Worm (Caenorhabditis elegans) whole organism, L2 larva: ENCODE measurements around the gene F38E1.3.
A peak's percentile ranks its signal among the peaks of the same experiment; 100 is the strongest.

Experiments
- C34F6.9 ChIP-seq: fragments of 150-350 bp; optimal IDR thresholded peaks from 2 replicates; lab custom pipeline; 2014; ENCODE audit warnings: missing biosample characterization, missing genetic modification characterization
- F13H6.1 ChIP-seq: sonication (generic microtip); optimal IDR thresholded peaks from 2 replicates; lab custom pipeline; 2016; ENCODE audit warnings: missing genetic modification characterization, missing compliant biosample characterization
- R02D3.7 ChIP-seq: fragments of 150-350 bp; optimal IDR thresholded peaks from 2 replicates; lab custom pipeline; 2014; ENCODE audit warnings: missing biosample characterization, missing genetic modification characterization
- Y55F3AM.14 ChIP-seq: fragments of 200-800 bp; sonication (Bioruptor generic); optimal IDR thresholded peaks from 2 replicates; lab custom pipeline; 2018; ENCODE audit warnings: mild to moderate bottlenecking, missing genetic modification characterization, missing compliant biosample characterization
- ZK546.5 ChIP-seq: sonication (generic microtip); optimal IDR thresholded peaks from 2 replicates; lab custom pipeline; 2017; ENCODE audit warnings: missing biosample characterization, missing genetic modification characterization
- alr-1 ChIP-seq: fragments of 150-350 bp; optimal IDR thresholded peaks from 2 replicates; lab custom pipeline; 2014; ENCODE audit warnings: missing biosample characterization, missing genetic modification characterization
- aly-2 ChIP-seq: fragments of 150-350 bp; optimal IDR thresholded peaks from 2 replicates; lab custom pipeline; 2014; ENCODE audit warnings: missing biosample characterization, missing genetic modification characterization
- ama-1 ChIP-seq: fragments of 150-350 bp; optimal IDR thresholded peaks from 2 replicates; lab custom pipeline; 2018; ENCODE audit warnings: inconsistent platforms
- blmp-1 ChIP-seq: sonication (generic microtip); optimal IDR thresholded peaks from 2 replicates; lab custom pipeline; 2017; ENCODE audit warnings: missing genetic modification characterization, mild to moderate bottlenecking, missing compliant biosample characterization, antibody characterized with exemption, moderate library complexity; ENCODE audit not compliant: insufficient read depth
- ceh-16 ChIP-seq: fragments of 150-350 bp; optimal IDR thresholded peaks from 2 replicates; lab custom pipeline; 2014; ENCODE audit warnings: missing biosample characterization, missing genetic modification characterization
- ceh-82 ChIP-seq: fragments of 150-350 bp; optimal IDR thresholded peaks from 2 replicates; lab custom pipeline; 2014; ENCODE audit warnings: missing biosample characterization, missing genetic modification characterization
- crh-2 ChIP-seq: sonication (generic microtip); optimal IDR thresholded peaks from 2 replicates; lab custom pipeline; 2017; ENCODE audit warnings: missing biosample characterization, missing genetic modification characterization
- dmd-4 ChIP-seq: sonication (generic microtip); optimal IDR thresholded peaks from 2 replicates; lab custom pipeline; 2017; ENCODE audit warnings: missing biosample characterization, missing genetic modification characterization
- egl-27 ChIP-seq: sonication (generic microtip); optimal IDR thresholded peaks from 3 replicates; lab custom pipeline; 2017; ENCODE audit warnings: missing biosample characterization, missing genetic modification reagents, missing genetic modification characterization
- elt-1 ChIP-seq: fragments of 150-350 bp; optimal IDR thresholded peaks from 2 replicates; lab custom pipeline; 2014; ENCODE audit warnings: missing biosample characterization, missing genetic modification characterization
- elt-3 ChIP-seq: sonication (generic microtip); optimal IDR thresholded peaks from 2 replicates; lab custom pipeline; 2017; ENCODE audit warnings: missing biosample characterization, missing genetic modification characterization
- fos-1 ChIP-seq: fragments of 150-350 bp; optimal IDR thresholded peaks from 2 replicates; lab custom pipeline; 2014; ENCODE audit warnings: missing biosample characterization, missing genetic modification characterization
- gmeb-1 ChIP-seq: fragments of 150-350 bp; optimal IDR thresholded peaks from 2 replicates; lab custom pipeline; 2014; ENCODE audit warnings: missing biosample characterization, missing genetic modification characterization
- lin-11 ChIP-seq: fragments of 150-350 bp; sonication (generic microtip); optimal IDR thresholded peaks from 2 replicates; lab custom pipeline; 2014; ENCODE audit warnings: missing biosample characterization, missing genetic modification characterization, inconsistent platforms, mixed read lengths
- lin-13 ChIP-seq: fragments of 150-350 bp; optimal IDR thresholded peaks from 2 replicates; lab custom pipeline; 2014; ENCODE audit warnings: missing biosample characterization, missing genetic modification reagents, missing genetic modification characterization
- lin-39 ChIP-seq: fragments of 150-350 bp; optimal IDR thresholded peaks from 2 replicates; lab custom pipeline; 2014; ENCODE audit warnings: missing biosample characterization, missing genetic modification reagents, missing genetic modification characterization
- lsy-2 ChIP-seq, 2 experiments: fragments of 150-350 bp in 1 of 2; sonication (generic microtip) in 1 of 2; optimal IDR thresholded peaks; 2 replicates each; lab custom pipeline; 2014 to 2017; ENCODE audit warnings: missing biosample characterization in 2 of 2, missing genetic modification characterization in 2 of 2
- mab-5 ChIP-seq: fragments of 150-350 bp; optimal IDR thresholded peaks from 2 replicates; lab custom pipeline; 2014; ENCODE audit warnings: missing biosample characterization, missing genetic modification characterization
- mbf-1 ChIP-seq: sonication (generic microtip); optimal IDR thresholded peaks from 2 replicates; lab custom pipeline; 2017; ENCODE audit warnings: missing biosample characterization, missing genetic modification characterization
- mdl-1 ChIP-seq, 2 experiments: fragments of 150-350 bp in 1 of 2; sonication (generic microtip) in 1 of 2; optimal IDR thresholded peaks; 2 replicates each; lab custom pipeline; 2017; ENCODE audit warnings: missing biosample characterization in 2 of 2, missing genetic modification characterization in 2 of 2
- nhr-10 ChIP-seq: sonication (generic microtip); optimal IDR thresholded peaks from 2 replicates; lab custom pipeline; 2017; ENCODE audit warnings: missing biosample characterization, missing genetic modification characterization
- nhr-11 ChIP-seq: fragments of 150-350 bp; optimal IDR thresholded peaks from 2 replicates; lab custom pipeline; 2014; ENCODE audit warnings: missing biosample characterization, missing genetic modification characterization
- nhr-12 ChIP-seq: fragments of 150-350 bp; optimal IDR thresholded peaks from 2 replicates; lab custom pipeline; 2014; ENCODE audit warnings: missing biosample characterization, missing genetic modification characterization
- nhr-129 ChIP-seq: fragments of 150-350 bp; optimal IDR thresholded peaks from 2 replicates; lab custom pipeline; 2014; ENCODE audit warnings: missing biosample characterization, missing genetic modification characterization
- nhr-21 ChIP-seq: fragments of 150-350 bp; optimal IDR thresholded peaks from 2 replicates; lab custom pipeline; 2014; ENCODE audit warnings: missing biosample characterization, missing genetic modification characterization
- nhr-23 ChIP-seq: fragments of 150-350 bp; optimal IDR thresholded peaks from 2 replicates; lab custom pipeline; 2014; ENCODE audit warnings: missing biosample characterization, missing genetic modification reagents, missing genetic modification characterization
- nhr-237 ChIP-seq: fragments of 150-350 bp; optimal IDR thresholded peaks from 2 replicates; lab custom pipeline; 2014; ENCODE audit warnings: missing biosample characterization, missing genetic modification characterization
- nhr-25 ChIP-seq: fragments of 150-350 bp; sonication (generic microtip); optimal IDR thresholded peaks from 3 replicates; lab custom pipeline; 2014; ENCODE audit warnings: missing biosample characterization, missing genetic modification characterization
- nhr-6 ChIP-seq: fragments of 150-350 bp; optimal IDR thresholded peaks from 2 replicates; lab custom pipeline; 2014; ENCODE audit warnings: missing biosample characterization, missing genetic modification characterization
- nhr-77 ChIP-seq: fragments of 150-350 bp; optimal IDR thresholded peaks from 2 replicates; lab custom pipeline; 2014; ENCODE audit warnings: missing biosample characterization, missing genetic modification characterization
- peb-1 ChIP-seq: fragments of 150-350 bp; optimal IDR thresholded peaks from 2 replicates; lab custom pipeline; 2014; ENCODE audit warnings: missing biosample characterization, missing genetic modification characterization
- sem-4 ChIP-seq: fragments of 150-350 bp; optimal IDR thresholded peaks from 2 replicates; lab custom pipeline; 2014; ENCODE audit warnings: missing biosample characterization, missing genetic modification reagents, missing genetic modification characterization
- skn-1 ChIP-seq: sonication (generic microtip); optimal IDR thresholded peaks from 2 replicates; lab custom pipeline; 2017; ENCODE audit warnings: missing biosample characterization, missing genetic modification characterization
- sma-3 ChIP-seq: sonication (generic microtip); optimal IDR thresholded peaks from 2 replicates; lab custom pipeline; 2016; ENCODE audit warnings: missing genetic modification reagents, missing genetic modification characterization, missing compliant biosample characterization
- sma-9 ChIP-seq, 2 experiments: fragments of 150-350 bp in 1 of 2; sonication (generic microtip) in 1 of 2; optimal IDR thresholded peaks; 2 replicates each; lab custom pipeline; 2014 to 2016; ENCODE audit warnings: missing genetic modification characterization in 2 of 2, mild to moderate bottlenecking in 1 of 2, missing biosample characterization in 1 of 2, missing compliant biosample characterization in 1 of 2, missing genetic modification reagents in 1 of 2, moderate library complexity in 1 of 2
- snpc-4 ChIP-seq: fragments of 150-350 bp; optimal IDR thresholded peaks from 2 replicates; lab custom pipeline; 2014; ENCODE audit warnings: missing biosample characterization, missing genetic modification characterization
- unc-39 ChIP-seq: fragments of 150-350 bp; optimal IDR thresholded peaks from 2 replicates; lab custom pipeline; 2014; ENCODE audit warnings: missing biosample characterization, missing genetic modification characterization
- unc-55 ChIP-seq: fragments of 150-350 bp; sonication (generic microtip); optimal IDR thresholded peaks from 3 replicates; lab custom pipeline; 2014; ENCODE audit warnings: missing biosample characterization, missing genetic modification reagents, missing genetic modification characterization
- unc-62 ChIP-seq: fragments of 150-350 bp; optimal IDR thresholded peaks from 2 replicates; lab custom pipeline; 2014; ENCODE audit warnings: missing biosample characterization, missing genetic modification reagents, missing genetic modification characterization
- zag-1 ChIP-seq: fragments of 150-350 bp; optimal IDR thresholded peaks from 2 replicates; lab custom pipeline; 2014; ENCODE audit warnings: missing biosample characterization, missing genetic modification characterization
- ztf-1 ChIP-seq: fragments of 200-800 bp; sonication (Bioruptor generic); conservative IDR thresholded peaks from 2 replicates; pipeline ENCODE4 v1.3.6; 2022; ENCODE audit warnings: missing genetic modification characterization, missing compliant biosample characterization
- ztf-11 ChIP-seq: sonication (generic microtip); optimal IDR thresholded peaks from 2 replicates; lab custom pipeline; 2017; ENCODE audit warnings: missing biosample characterization, missing genetic modification characterization
- ztf-4 ChIP-seq: fragments of 150-350 bp; optimal IDR thresholded peaks from 2 replicates; lab custom pipeline; 2014; ENCODE audit warnings: missing biosample characterization, missing genetic modification characterization

The F38E1.3 gene

DNA sequence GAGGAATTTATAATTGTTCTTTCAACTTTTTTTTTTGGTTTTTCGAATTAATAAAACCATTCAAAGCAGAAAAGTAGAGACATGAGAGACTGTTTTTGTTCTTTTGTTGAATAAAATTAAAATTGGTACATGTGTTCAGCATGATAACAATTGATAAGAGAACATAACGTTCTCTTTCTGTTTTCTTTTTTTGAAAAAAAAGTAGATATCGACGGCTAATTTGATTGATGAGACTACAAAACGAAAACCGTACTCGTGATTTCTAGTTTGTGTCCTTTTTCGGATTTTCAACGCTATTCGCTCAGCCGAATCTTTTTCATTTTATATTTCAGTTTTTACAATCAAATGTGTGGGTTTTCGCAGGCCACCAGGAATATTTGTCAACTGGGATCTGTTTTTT, 30.5 kb upstream of the F38E1.3 start, which contains the start of gene C08D8.1:
TSS of gene C08D8.1 (plus strand) at position 324 of the 400 bp plus-strand sequence.
- TF ChIP-seq mbf-1 (tag; lab: Kevin White, UChicago) (no peak), lsy-2 (tag; optimal IDR thresholded peaks at IDR 0.05; lab: Kevin White, UChicago) (no peak), nhr-10 (no peak), sma-3 (GFP tag; lab: Kevin White, UChicago) (no peak)

DNA sequence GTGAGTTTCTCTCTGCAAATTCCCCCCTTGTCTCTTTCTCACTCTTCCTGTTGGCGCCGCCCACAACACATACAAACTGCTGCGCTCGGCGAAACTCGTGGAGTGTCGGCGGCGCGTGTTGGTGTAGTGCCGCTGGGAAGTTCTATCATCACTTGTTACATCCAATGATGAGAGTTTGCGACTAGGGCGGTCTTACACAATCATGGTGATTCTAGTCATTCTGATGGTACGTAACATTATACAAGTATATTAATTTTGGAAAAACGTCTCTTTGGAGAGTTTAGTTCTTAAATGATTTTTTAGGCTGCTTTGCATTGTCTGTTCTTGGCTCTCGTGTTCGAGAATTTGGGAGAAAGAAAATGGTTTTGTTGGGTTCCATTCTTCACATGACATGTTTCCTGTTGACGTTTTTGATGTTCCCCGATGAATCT, 27.0 kb upstream of the F38E1.3 start:
- TF ChIP-seq nhr-237, result peak; percentile 69
- TF ChIP-seq aly-2 (tag; lab: Kevin White, UChicago), result no peak
- TF ChIP-seq nhr-23 (tag; lab: Kevin White, UChicago), result no peak
- peak; percentile 47 for TF ChIP-seq mab-5 (tag; lab: Kevin White, UChicago)
- TF ChIP-seq sem-4 (tag; lab: Kevin White, UChicago), result peak; percentile 29
- TF ChIP-seq nhr-77, result no peak
- peak; percentile 88 for TF ChIP-seq gmeb-1 (tag; lab: Kevin White, UChicago)
- TF ChIP-seq sma-9 (GFP tag; optimal IDR thresholded peaks at IDR 0.05; lab: Kevin White, UChicago), result peak; percentile 97
- TF ChIP-seq sma-9 (tag; optimal IDR thresholded peaks at IDR 0.05; lab: Kevin White, UChicago), result no peak
- no peak for TF ChIP-seq peb-1
- TF ChIP-seq dmd-4 (tag; lab: Kevin White, UChicago), result no peak
- peak; percentile 56 for TF ChIP-seq nhr-10
- TF ChIP-seq nhr-21 (tag; lab: Kevin White, UChicago), result peak; percentile 77
- TF ChIP-seq C34F6.9 (tag; lab: Kevin White, UChicago), result no peak
- TF ChIP-seq lin-39 (tag; lab: Kevin White, UChicago), result no peak
- TF ChIP-seq mbf-1 (tag; lab: Kevin White, UChicago), result no peak
- peak; percentile 94 for TF ChIP-seq sma-3 (GFP tag; lab: Kevin White, UChicago)
- TF ChIP-seq elt-3 (tag; lab: Kevin White, UChicago), result no peak
- TF ChIP-seq ceh-16 (tag; lab: Kevin White, UChicago), result peak; percentile 47
- TF ChIP-seq R02D3.7 (tag; lab: Kevin White, UChicago), result peak; percentile 36
- peak; percentile 56 for TF ChIP-seq nhr-25
- peak; percentile 73 for TF ChIP-seq Y55F3AM.14 (GFP tag; lab: Kevin White, UChicago)
- peak; percentile 56 to 82 for TF ChIP-seq lsy-2 (tag; optimal IDR thresholded peaks at IDR 0.05; lab: Kevin White, UChicago)
- TF ChIP-seq alr-1, result no peak
- TF ChIP-seq nhr-11 (tag; lab: Kevin White, UChicago), result no peak
- peak; percentile 75 for TF ChIP-seq lin-13 (GFP tag; lab: Kevin White, UChicago)
- TF ChIP-seq mdl-1 (tag; optimal IDR thresholded peaks at IDR 0.05; lab: Kevin White, UChicago), result peak in 1 of 2 experiments; percentile 27
- peak; percentile 84 for TF ChIP-seq fos-1 (tag; lab: Kevin White, UChicago)
- TF ChIP-seq unc-62 (GFP tag; lab: Kevin White, UChicago), result peak; percentile 30
- TF ChIP-seq nhr-6, result peak; percentile 51
- TF ChIP-seq lin-11, result no peak
- peak; percentile 89 for TF ChIP-seq crh-2 (tag; lab: Kevin White, UChicago)
- peak; percentile 62 for TF ChIP-seq ztf-4
- no peak for TF ChIP-seq ceh-82 (tag; lab: Kevin White, UChicago)
- TF ChIP-seq snpc-4 (tag; lab: Kevin White, UChicago), result peak; percentile 99
- peak; percentile 98 for TF ChIP-seq ama-1
- peak; percentile 13 for TF ChIP-seq ZK546.5 (tag; lab: Kevin White, UChicago)
- TF ChIP-seq ztf-1 (GFP tag; lab: Robert Waterston, UW), result no peak
- no peak for TF ChIP-seq elt-1 (tag; lab: Kevin White, UChicago)
- TF ChIP-seq ztf-11 (tag; lab: Kevin White, UChicago), result no peak
- no peak for TF ChIP-seq unc-39 (tag; lab: Kevin White, UChicago)
- TF ChIP-seq F13H6.1 (tag; lab: Kevin White, UChicago), result peak; percentile 89
- peak; percentile 64 for TF ChIP-seq nhr-129 (tag; lab: Kevin White, UChicago)
- no peak for TF ChIP-seq skn-1 (tag; lab: Kevin White, UChicago)
- peak; percentile 74 for TF ChIP-seq egl-27 (tag; lab: Kevin White, UChicago)
- TF ChIP-seq zag-1 (tag; lab: Kevin White, UChicago), result peak; percentile 46
- TF ChIP-seq unc-55 (GFP tag; lab: Kevin White, UChicago), result peak; percentile 77
- TF ChIP-seq nhr-12, result no peak
- peak; percentile 21 for TF ChIP-seq blmp-1 (tag; lab: Kevin White, UChicago)
